Worm (Caenorhabditis elegans): ENCODE data around the gene R53.4.

Gene R53.4

DNA sequence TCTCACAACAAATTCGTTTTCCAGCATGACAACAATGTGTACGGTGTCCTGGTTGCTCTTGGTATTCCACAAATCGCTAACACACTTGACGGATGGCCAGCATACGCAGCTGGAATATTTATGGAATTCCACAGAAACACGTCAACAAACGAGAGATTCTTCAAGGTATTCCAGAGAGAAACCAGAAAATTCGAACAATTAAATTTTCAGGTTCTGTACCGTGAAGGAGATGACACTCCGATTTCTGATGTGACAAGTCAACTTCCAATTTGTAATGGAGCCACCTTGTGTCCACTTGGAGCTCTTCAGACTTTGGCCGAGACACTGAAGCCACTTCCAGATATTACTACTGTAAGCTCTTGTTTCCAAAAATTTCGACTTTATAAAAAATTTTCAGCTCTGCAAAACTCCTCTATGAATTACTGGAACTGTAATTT is 33.9 kb downstream of the R53.4 start (continued):
- no peak; the same call in 1 of the 2 replicates for TF ChIP-seq Y53G8AR.9 (GFP tag; conservative IDR thresholded peaks at IDR 0.05)
- no peak for TF ChIP-seq ekl-4 (GFP tag; IDR thresholded peaks at IDR 0.05)
- TF ChIP-seq C06A6.2 (GFP tag; conservative IDR thresholded peaks at IDR 0.05), result no peak
- TF ChIP-seq egl-44 (GFP tag; IDR thresholded peaks at IDR 0.05), result no peak
- TF ChIP-seq sdz-38 (tag; optimal IDR thresholded peaks at IDR 0.05), result no peak
- TF ChIP-seq F57A8.1 (GFP tag; optimal IDR thresholded peaks at IDR 0.05), result no peak
- TF ChIP-seq ztf-26 (tag; optimal IDR thresholded peaks at IDR 0.05), result peak; percentile 14
- TF ChIP-seq ama-1 (optimal IDR thresholded peaks at IDR 0.05), result peak; percentile 65
- TF ChIP-seq ama-1 (GFP tag; optimal IDR thresholded peaks at IDR 0.05), result no peak
- TF ChIP-seq cebp-1 (GFP tag; IDR thresholded peaks at IDR 0.05), result no peak
- peak; percentile 41 for TF ChIP-seq cebp-1 (tag; optimal IDR thresholded peaks at IDR 0.05)
- TF ChIP-seq bed-2 (GFP tag; IDR thresholded peaks at IDR 0.05), result no peak
- no peak for TF ChIP-seq hlh-26 (GFP tag; conservative IDR thresholded peaks at IDR 0.05)
- peak; percentile 48 for TF ChIP-seq ceh-79 (tag; optimal IDR thresholded peaks at IDR 0.05)
- no peak for TF ChIP-seq lir-1 (GFP tag; conservative IDR thresholded peaks at IDR 0.05)
- TF ChIP-seq repo-1 (tag; optimal IDR thresholded peaks at IDR 0.05), result peak; percentile 90
- TF ChIP-seq hmg-20 (GFP tag; IDR thresholded peaks at IDR 0.05), result no peak
- TF ChIP-seq F33H1.4 (GFP tag; IDR thresholded peaks at IDR 0.05), result no peak
- no peak for TF ChIP-seq lag-1 (GFP tag; IDR thresholded peaks at IDR 0.05)
- peak; percentile 41 for TF ChIP-seq nhr-90 (tag; optimal IDR thresholded peaks at IDR 0.05)
- peak; percentile 54; the same call in 1 of the 2 replicates for TF ChIP-seq lin-26 (GFP tag; IDR thresholded peaks at IDR 0.05)
- TF ChIP-seq F52B5.7 (tag; optimal IDR thresholded peaks at IDR 0.05), result peak; percentile 20
- 0 out of 2 replicates have a peak, but pooled peaks have one; percentile 14 for TF ChIP-seq pbrm-1 (GFP tag; IDR thresholded peaks at IDR 0.05)
- no peak for TF ChIP-seq F10E7.11 (tag; optimal IDR thresholded peaks at IDR 0.05)
- peak; percentile 64 for TF ChIP-seq tlf-1 (GFP tag; optimal IDR thresholded peaks at IDR 0.05)
- no peak for TF ChIP-seq B0019.2 (GFP tag; conservative IDR thresholded peaks at IDR 0.05)
- peak; percentile 72 for TF ChIP-seq dpff-1 (tag; optimal IDR thresholded peaks at IDR 0.05)
- TF ChIP-seq T26A5.8 (tag; optimal IDR thresholded peaks at IDR 0.05), result no peak
- TF ChIP-seq bed-1 (GFP tag; IDR thresholded peaks at IDR 0.05), result no peak

ce11 chrII:9931476-9931875 is 36.4 kb downstream of the R53.4 start, which contains the start of gene pho-11:
pho-11 (plus strand) TSS chrII:9931849.
- no peak for TF ChIP-seq lsy-27 (tag; optimal IDR thresholded peaks at IDR 0.05; ENCODE audit: borderline replicate concordance, insufficient read depth)

DNA sequence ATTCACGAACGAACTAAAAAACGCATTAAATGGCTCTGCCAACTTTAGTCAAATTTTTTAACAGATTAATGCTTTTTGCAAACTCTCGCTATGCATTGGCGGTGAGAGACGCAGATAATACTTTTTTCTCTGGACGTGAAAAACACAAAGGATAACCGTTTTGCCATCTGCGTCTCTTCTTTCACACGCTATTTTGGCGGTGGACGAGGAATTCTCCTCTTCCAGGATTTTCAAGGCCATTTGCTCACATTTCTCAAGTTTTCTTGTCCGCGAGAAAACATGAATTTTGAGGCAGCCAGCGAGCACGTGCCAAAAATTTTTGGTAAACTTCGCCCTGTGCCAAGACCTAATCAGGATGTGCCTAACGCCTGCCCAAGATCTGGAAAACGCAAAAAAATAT is 36.8 kb downstream of the R53.4 start:
- no peak for TF ChIP-seq ets-4 (GFP tag; optimal IDR thresholded peaks at IDR 0.05)
- no peak for TF ChIP-seq cebp-1 (GFP tag; IDR thresholded peaks at IDR 0.05)
- peak; percentile 43 for TF ChIP-seq cebp-1 (tag; optimal IDR thresholded peaks at IDR 0.05)
- peak; percentile 87 for TF ChIP-seq hmg-1.2 (GFP tag; IDR thresholded peaks at IDR 0.05)
- TF ChIP-seq F39B2.1 (GFP tag; IDR thresholded peaks at IDR 0.05), result no peak
- TF ChIP-seq K12H6.12 (tag; optimal IDR thresholded peaks at IDR 0.05), result peak; percentile 12
- no peak for TF ChIP-seq snpc-1.1 (tag; optimal IDR thresholded peaks at IDR 0.05; ENCODE audit: insufficient read depth)
- TF ChIP-seq sptf-2 (GFP tag; optimal IDR thresholded peaks at IDR 0.05), result no peak
- TF ChIP-seq Y53G8AR.9 (GFP tag; conservative IDR thresholded peaks at IDR 0.05), result no peak
- no peak for TF ChIP-seq madf-10 (tag; optimal IDR thresholded peaks at IDR 0.05)
- 0 out of 2 replicates have a peak, but pooled peaks have one; percentile 20 for TF ChIP-seq zfh-2 (GFP tag; conservative IDR thresholded peaks at IDR 0.05)
- TF ChIP-seq B0019.2 (GFP tag; conservative IDR thresholded peaks at IDR 0.05), result no peak
- no peak for TF ChIP-seq F52B5.7 (tag; optimal IDR thresholded peaks at IDR 0.05)
- no peak for TF ChIP-seq F10E7.11 (tag; optimal IDR thresholded peaks at IDR 0.05)
- TF ChIP-seq hmg-20 (GFP tag; IDR thresholded peaks at IDR 0.05), result no peak
- TF ChIP-seq pbrm-1 (GFP tag; IDR thresholded peaks at IDR 0.05), result 0 out of 2 replicates have a peak, but pooled peaks have one; percentile 9
- TF ChIP-seq ztf-22 (GFP tag; optimal IDR thresholded peaks at IDR 0.05), result no peak
- TF ChIP-seq him-1 (tag; optimal IDR thresholded peaks at IDR 0.05), result peak; percentile 45
- peak; percentile 39 for TF ChIP-seq lin-54 (GFP tag; optimal IDR thresholded peaks at IDR 0.05)
- no peak for TF ChIP-seq rcor-1 (GFP tag; IDR thresholded peaks at IDR 0.05)
- 0 out of 2 replicates have a peak, but pooled peaks have one; percentile 31 for TF ChIP-seq K11D2.4 (GFP tag; IDR thresholded peaks at IDR 0.05)
- TF ChIP-seq lag-1 (GFP tag; IDR thresholded peaks at IDR 0.05), result no peak
- peak; percentile 42; the same call in 1 of the 2 replicates for TF ChIP-seq dox-1 (GFP tag; IDR thresholded peaks at IDR 0.05)
- TF ChIP-seq ceh-27 (GFP tag; optimal IDR thresholded peaks at IDR 0.05), result peak; percentile 60
- peak; percentile 58 for TF ChIP-seq mcd-1 (GFP tag; IDR thresholded peaks at IDR 0.05)

Data from whole organism, young adult.